Worm (Caenorhabditis elegans): ENCODE data around the gene ilys-3.

ilys-3 gene

DNA sequence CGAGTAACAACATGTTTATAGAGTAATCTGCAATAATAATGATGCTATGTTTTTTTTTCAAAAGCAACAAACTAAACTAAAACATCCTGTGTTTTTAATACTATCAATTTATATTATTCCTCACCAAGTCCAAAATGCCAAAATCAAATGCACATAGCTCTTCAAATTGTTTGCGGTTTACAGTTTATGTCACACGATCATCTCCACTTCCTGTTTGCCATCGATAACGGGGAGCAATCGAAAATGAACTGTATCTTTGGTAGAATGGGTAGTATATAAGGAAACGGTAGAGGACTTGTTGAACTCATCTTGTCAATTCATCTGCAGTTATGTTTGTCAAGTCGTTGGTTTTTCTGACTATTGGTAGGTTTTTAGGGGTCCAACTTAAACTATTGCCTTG, at the start of gene ilys-3:
Gene ilys-3, plus strand, starts transcription at position 301 of the 400 bp plus-strand sequence.
- TF ChIP-seq nhr-28 (tag; optimal IDR thresholded peaks at IDR 0.05), result no peak
- no peak for TF ChIP-seq flh-1 (GFP tag; optimal IDR thresholded peaks at IDR 0.05)
- TF ChIP-seq sem-2 (GFP tag; optimal IDR thresholded peaks at IDR 0.05), result no peak
- TF ChIP-seq drap-1 (GFP tag; optimal IDR thresholded peaks at IDR 0.05), result no peak
- no peak for TF ChIP-seq blmp-1 (tag; optimal IDR thresholded peaks at IDR 0.05)
- TF ChIP-seq mep-1 (tag; optimal IDR thresholded peaks at IDR 0.05), result no peak
- no peak for TF ChIP-seq elt-3 (tag; optimal IDR thresholded peaks at IDR 0.05)
- TF ChIP-seq bed-3 (GFP tag; optimal IDR thresholded peaks at IDR 0.05), result no peak
- no peak for TF ChIP-seq M03D4.4 (tag; optimal IDR thresholded peaks at IDR 0.05)
- TF ChIP-seq sptf-1 (tag; optimal IDR thresholded peaks at IDR 0.05), result no peak
- TF ChIP-seq snpc-4 (tag; optimal IDR thresholded peaks at IDR 0.05), result no peak
- no peak for TF ChIP-seq nhr-76 (tag; optimal IDR thresholded peaks at IDR 0.05)
- TF ChIP-seq ceh-39 (tag; optimal IDR thresholded peaks at IDR 0.05), result no peak

DNA sequence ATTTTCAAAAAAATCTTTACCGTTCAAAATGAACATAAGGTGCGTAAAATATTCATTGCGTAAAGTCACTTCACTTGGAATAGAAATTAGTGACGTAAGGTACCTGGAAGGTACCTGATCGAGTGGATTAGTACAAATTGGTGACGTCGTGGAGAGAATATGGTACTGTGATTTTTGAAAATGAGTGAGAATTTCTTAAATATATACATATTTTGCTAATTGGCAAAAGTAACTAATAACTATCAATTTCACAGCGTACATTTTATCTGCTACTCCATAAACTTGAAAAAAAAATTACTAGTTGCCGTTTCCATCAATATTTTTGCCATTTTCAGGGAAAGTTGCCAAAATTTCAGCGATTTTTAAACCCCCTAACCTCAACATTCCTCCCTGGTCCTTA, 47.5 kb upstream of the ilys-3 start:
- TF ChIP-seq unc-62 (GFP tag; optimal IDR thresholded peaks at IDR 0.05) (no peak), ztf-11 (tag; optimal IDR thresholded peaks at IDR 0.05) (no peak), nhr-76 (tag; optimal IDR thresholded peaks at IDR 0.05) (no peak), mep-1 (tag; optimal IDR thresholded peaks at IDR 0.05) (no peak), nhr-12 (tag; optimal IDR thresholded peaks at IDR 0.05) (no peak)

DNA sequence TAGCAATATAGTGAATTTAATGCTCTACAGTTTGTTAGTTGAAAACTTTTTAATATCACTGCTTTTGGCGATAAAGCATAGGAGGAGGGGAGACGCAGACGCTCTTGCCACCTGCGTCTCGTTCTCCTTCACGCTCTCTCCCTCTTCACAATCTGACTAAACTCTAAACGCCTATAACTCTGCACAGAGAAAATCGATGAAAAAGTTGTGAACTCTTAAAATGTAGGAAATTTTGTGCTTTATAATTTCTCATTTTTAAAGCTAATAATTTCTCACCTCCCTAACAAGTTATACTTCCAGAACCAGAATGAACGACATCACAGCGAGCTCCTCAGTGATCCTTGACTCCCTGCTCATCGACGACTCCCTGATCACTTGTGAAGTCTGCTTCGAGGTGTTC, 31.6 kb upstream of the ilys-3 start, which contains the start of gene C45G7.4:
Gene C45G7.4, plus strand, starts transcription at position 301 of the 400 bp plus-strand sequence.
- TF ChIP-seq ceh-39 (tag; optimal IDR thresholded peaks at IDR 0.05), result no peak
- no peak for TF ChIP-seq sptf-1 (tag; optimal IDR thresholded peaks at IDR 0.05)
- no peak for TF ChIP-seq mls-2 (tag; optimal IDR thresholded peaks at IDR 0.05)
- no peak for TF ChIP-seq sem-2 (GFP tag; optimal IDR thresholded peaks at IDR 0.05)

DNA sequence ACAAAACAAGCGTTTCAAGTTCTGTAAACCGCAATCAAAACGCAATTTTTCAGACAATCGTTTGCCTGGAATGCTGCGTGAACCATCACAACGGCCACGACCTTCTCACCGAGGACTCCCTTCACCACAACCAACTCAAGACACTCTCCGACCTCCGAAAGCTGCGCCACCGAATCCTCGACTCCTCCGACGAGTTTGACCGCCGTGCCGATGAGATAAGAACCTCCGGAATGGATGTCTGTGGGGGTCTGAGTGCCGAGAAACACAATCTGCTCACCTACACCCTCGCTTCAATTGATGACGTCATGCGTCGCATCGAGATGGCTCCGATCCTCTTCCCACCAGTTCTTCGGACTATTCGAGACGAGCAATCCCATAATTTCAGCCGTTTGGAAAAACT, 29.9 kb upstream of the ilys-3 start:
- TF ChIP-seq mab-5 (tag; optimal IDR thresholded peaks at IDR 0.05), result no peak
- no peak for TF ChIP-seq ztf-11 (tag; optimal IDR thresholded peaks at IDR 0.05)
- no peak for TF ChIP-seq nhr-28 (tag; optimal IDR thresholded peaks at IDR 0.05)
- no peak for TF ChIP-seq lsy-2 (tag; optimal IDR thresholded peaks at IDR 0.05)
- TF ChIP-seq nhr-237 (tag; optimal IDR thresholded peaks at IDR 0.05), result no peak
- TF ChIP-seq mep-1 (tag; optimal IDR thresholded peaks at IDR 0.05), result no peak
- TF ChIP-seq sptf-1 (tag; optimal IDR thresholded peaks at IDR 0.05), result no peak

DNA sequence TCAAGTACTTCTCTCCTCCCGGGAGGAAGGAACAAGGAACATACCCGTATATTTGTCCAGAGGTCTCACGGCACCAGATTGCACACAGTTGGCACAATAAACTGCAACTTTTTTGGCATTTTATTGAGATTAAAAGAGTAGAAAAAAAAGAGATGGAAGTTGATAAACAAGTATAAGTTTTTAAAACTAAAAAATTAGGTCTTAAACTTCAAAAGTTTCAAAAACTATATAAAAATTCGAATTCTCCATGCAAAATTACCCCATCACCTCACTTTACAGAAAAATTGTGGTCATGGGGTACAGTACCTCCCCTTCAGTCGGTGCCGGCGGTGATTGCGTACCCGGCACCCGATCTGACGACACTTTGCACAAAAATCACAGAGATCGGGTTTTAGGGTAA, 13.0 kb upstream of the ilys-3 start, which contains the start of gene C45G7.13:
Gene C45G7.13, minus strand, starts transcription at position 101 of the 400 bp plus-strand sequence.
- TF ChIP-seq snpc-4 (tag; optimal IDR thresholded peaks at IDR 0.05) (no peak), ceh-39 (tag; optimal IDR thresholded peaks at IDR 0.05) (no peak), ces-1 (GFP tag; optimal IDR thresholded peaks at IDR 0.05) (no peak), ztf-11 (tag; optimal IDR thresholded peaks at IDR 0.05) (no peak), sptf-1 (tag; optimal IDR thresholded peaks at IDR 0.05) (no peak), nhr-12 (tag; optimal IDR thresholded peaks at IDR 0.05) (no peak), hlh-1 (tag; optimal IDR thresholded peaks at IDR 0.05) (no peak), nhr-76 (tag; optimal IDR thresholded peaks at IDR 0.05) (no peak), lin-13 (tag; optimal IDR thresholded peaks at IDR 0.05) (no peak), flh-1 (GFP tag; optimal IDR thresholded peaks at IDR 0.05) (no peak), unc-39 (tag; optimal IDR thresholded peaks at IDR 0.05) (no peak), nhr-237 (tag; optimal IDR thresholded peaks at IDR 0.05) (no peak), pha-4 (tag; optimal IDR thresholded peaks at IDR 0.05) (no peak), sem-2 (GFP tag; optimal IDR thresholded peaks at IDR 0.05) (no peak), ham-2 (GFP tag; optimal IDR thresholded peaks at IDR 0.05) (no peak)

DNA sequence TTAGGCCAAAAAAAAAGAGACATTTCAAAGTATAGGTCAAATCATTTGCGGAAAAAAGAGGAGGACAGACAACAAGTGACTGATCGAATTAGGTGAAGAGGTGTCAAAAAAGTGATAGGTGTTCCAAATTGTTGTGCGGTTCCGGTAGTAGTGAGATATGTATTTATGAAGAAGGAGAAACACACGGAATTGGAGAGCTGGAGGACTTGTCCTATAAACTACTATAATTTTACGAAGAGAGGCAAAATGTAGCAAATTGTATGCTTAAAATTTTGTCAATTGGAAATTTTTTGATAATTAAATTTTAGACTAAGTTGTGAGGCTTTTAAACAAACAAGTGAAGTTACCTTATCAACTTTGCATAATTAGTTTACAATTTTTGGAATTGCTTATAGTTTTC, 12.6 kb upstream of the ilys-3 start:
- TF ChIP-seq unc-120 (tag; optimal IDR thresholded peaks at IDR 0.05; ENCODE audit: poor library complexity, severe bottlenecking), result no peak
- no peak for TF ChIP-seq unc-62 (GFP tag; optimal IDR thresholded peaks at IDR 0.05)
- no peak for TF ChIP-seq bed-3 (GFP tag; optimal IDR thresholded peaks at IDR 0.05)
- TF ChIP-seq mep-1 (tag; optimal IDR thresholded peaks at IDR 0.05), result no peak

DNA sequence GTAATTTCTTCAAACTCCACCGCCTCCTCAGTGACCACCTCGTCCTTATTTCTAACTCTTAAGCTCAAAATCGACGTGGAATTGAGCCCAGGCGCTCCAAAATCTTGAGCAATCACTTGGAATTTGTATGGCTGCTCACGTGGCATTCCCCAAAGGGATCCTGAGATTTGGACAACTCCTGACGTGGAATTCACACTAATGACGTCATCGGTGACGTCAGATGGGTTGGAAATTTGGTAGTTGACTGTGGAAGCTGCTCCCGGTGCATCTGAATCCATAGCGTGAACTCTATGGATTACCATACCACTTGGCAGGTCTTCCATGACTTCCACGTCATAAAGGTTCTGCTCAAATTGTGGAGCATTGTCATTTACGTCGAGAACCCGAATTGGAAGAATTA, 9.1 kb upstream of the ilys-3 start:
- peak; percentile 92 for TF ChIP-seq zip-8 (tag; optimal IDR thresholded peaks at IDR 0.05)
- no peak for TF ChIP-seq unc-39 (tag; optimal IDR thresholded peaks at IDR 0.05)
